Worm (Caenorhabditis elegans) whole organism, mixed stage, embryonic: Measurements from ENCODE around the gene athp-3.

Source experiments
- ham-2 ChIP-seq: fragments of 200-800 bp; sonication (Bioruptor generic); optimal IDR thresholded peaks from 2 replicates; lab custom pipeline; 2018; ENCODE audit warnings: mild to moderate bottlenecking, missing genetic modification characterization, missing compliant biosample characterization
- lin-13 ChIP-seq: fragments of 150-350 bp; optimal IDR thresholded peaks from 2 replicates; lab custom pipeline; 2014; ENCODE audit warnings: missing biosample characterization, missing genetic modification characterization
- mab-5 ChIP-seq: fragments of 150-350 bp; optimal IDR thresholded peaks from 2 replicates; lab custom pipeline; 2014; ENCODE audit warnings: missing biosample characterization, missing genetic modification characterization
- mep-1 ChIP-seq: fragments of 150-350 bp; optimal IDR thresholded peaks from 2 replicates; lab custom pipeline; 2017; ENCODE audit warnings: missing biosample characterization, missing genetic modification reagents, missing genetic modification characterization, inconsistent platforms
- nhr-12 ChIP-seq: fragments of 150-350 bp; optimal IDR thresholded peaks from 2 replicates; lab custom pipeline; 2014; ENCODE audit warnings: missing biosample characterization, missing genetic modification characterization
- nhr-237 ChIP-seq: fragments of 150-350 bp; optimal IDR thresholded peaks from 2 replicates; lab custom pipeline; 2014; ENCODE audit warnings: missing biosample characterization, missing genetic modification characterization
- pha-4 ChIP-seq: fragments of 150-350 bp; optimal IDR thresholded peaks from 2 replicates; lab custom pipeline; 2018; ENCODE audit warnings: missing biosample characterization, missing genetic modification reagents, missing genetic modification characterization
- sem-2 ChIP-seq: fragments of 200-800 bp; sonication (Bioruptor generic); optimal IDR thresholded peaks from 2 replicates; lab custom pipeline; 2018; ENCODE audit warnings: mild to moderate bottlenecking, missing genetic modification characterization, missing compliant biosample characterization
- unc-62 ChIP-seq: fragments of 150-350 bp; optimal IDR thresholded peaks from 2 replicates; lab custom pipeline; 2014; ENCODE audit warnings: missing biosample characterization, missing genetic modification reagents, missing genetic modification characterization
- zip-8 ChIP-seq: fragments of 150-350 bp; optimal IDR thresholded peaks from 2 replicates; lab custom pipeline; 2014; ENCODE audit warnings: missing biosample characterization, missing genetic modification characterization
- ztf-11 ChIP-seq: fragments of 150-350 bp; optimal IDR thresholded peaks from 2 replicates; lab custom pipeline; 2014; ENCODE audit warnings: missing biosample characterization, missing genetic modification characterization

DNA sequence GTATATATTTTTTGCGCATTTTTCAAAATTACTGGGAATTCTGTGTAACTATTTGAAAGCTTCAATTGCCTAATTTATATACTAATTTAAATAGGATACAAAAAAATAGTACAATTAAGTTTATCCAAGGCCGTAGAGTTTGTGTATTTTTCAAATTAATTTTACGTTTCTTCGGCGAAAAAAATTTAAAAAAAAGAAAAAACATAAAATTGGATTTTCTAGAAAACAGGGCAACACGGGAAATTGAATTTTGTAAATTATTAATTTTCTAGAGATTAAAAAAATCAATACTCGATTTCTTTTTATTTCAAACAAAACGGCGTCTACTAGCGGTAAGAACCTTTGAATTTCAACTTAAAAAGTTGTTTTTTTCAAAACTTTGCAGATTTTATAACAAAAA is 5.1 kb upstream of the athp-3 start, which contains the start of gene Y116A8C.23:
- TF ChIP-seq lin-13 (tag; lab: Kevin White, UChicago) (no peak), unc-62 (GFP tag; lab: Kevin White, UChicago) (no peak), nhr-12 (tag; lab: Kevin White, UChicago) (no peak), ham-2 (GFP tag; lab: Kevin White, UChicago) (no peak), ztf-11 (tag; lab: Kevin White, UChicago) (no peak), mep-1 (tag; lab: Kevin White, UChicago) (no peak), zip-8 (tag; lab: Kevin White, UChicago) (no peak), mab-5 (tag; lab: Kevin White, UChicago) (no peak), pha-4 (no peak), nhr-237 (no peak), sem-2 (no peak)
